Worm (Caenorhabditis elegans) whole organism, L4 larva: ENCODE measurements around the gene skr-17.

Source experiments
- R02D3.7 ChIP-seq: fragments of 150-350 bp; sonication (generic microtip); optimal IDR thresholded peaks from 3 replicates; lab custom pipeline; 2014; ENCODE audit warnings: missing biosample characterization, missing genetic modification characterization
- Y48G9A.11 ChIP-seq: fragments of 200-800 bp; sonication (Bioruptor generic); IDR thresholded peaks from 2 replicates; pipeline ENCODE4 v1.3.6; 2022; ENCODE audit warnings: missing genetic modification reagents, missing genetic modification characterization, missing compliant biosample characterization
- aha-1 ChIP-seq: fragments of 150-350 bp; peaks from one replicate; lab custom pipeline; 2014; ENCODE audit warnings: missing biosample characterization, missing genetic modification characterization
- ama-1 ChIP-seq: fragments of 150-350 bp; optimal IDR thresholded peaks from 2 replicates; lab custom pipeline; 2014; ENCODE audit warnings: inconsistent platforms, mixed read lengths
- ceh-32 ChIP-seq: sonication (generic microtip); optimal IDR thresholded peaks from 2 replicates; lab custom pipeline; 2016; ENCODE audit warnings: mild to moderate bottlenecking, missing genetic modification characterization, missing compliant biosample characterization; ENCODE audit not compliant: poor library complexity
- daf-16 ChIP-seq, 3 experiments: sonication (generic microtip); optimal IDR thresholded peaks; 2 replicates each; lab custom pipeline; 2016 to 2017; ENCODE audit warnings: missing genetic modification characterization in 3 of 3, missing genetic modification reagents in 3 of 3, mild to moderate bottlenecking in 2 of 3, missing compliant biosample characterization in 2 of 3, missing biosample characterization in 1 of 3, moderate library complexity in 1 of 3
- dpl-1 ChIP-seq: fragments of 150-350 bp; optimal IDR thresholded peaks from 2 replicates; lab custom pipeline; 2014; ENCODE audit warnings: missing biosample characterization, missing genetic modification reagents, missing genetic modification characterization
- duxl-1 ChIP-seq: sonication (generic microtip); optimal IDR thresholded peaks from 2 replicates; lab custom pipeline; 2016; ENCODE audit warnings: mild to moderate bottlenecking, missing genetic modification characterization, moderate library complexity, missing compliant biosample characterization; ENCODE audit not compliant: poor library complexity
- dve-1 ChIP-seq: sonication (generic microtip); optimal IDR thresholded peaks from 2 replicates; lab custom pipeline; 2017; ENCODE audit warnings: antibody characterized with exemption, mild to moderate bottlenecking, missing genetic modification characterization, missing compliant biosample characterization; ENCODE audit not compliant: insufficient read depth
- egl-43 ChIP-seq: fragments of 200-800 bp; sonication (Bioruptor generic); IDR thresholded peaks from 2 replicates; pipeline ENCODE4 v1.3.6; 2022; ENCODE audit warnings: missing genetic modification reagents, missing genetic modification characterization, missing compliant biosample characterization
- gei-8 ChIP-seq: fragments of 200-800 bp; sonication (Bioruptor generic); optimal IDR thresholded peaks from 2 replicates; lab custom pipeline; 2018; ENCODE audit warnings: mild to moderate bottlenecking, missing genetic modification characterization, missing compliant biosample characterization
- hif-1 ChIP-seq, 2 experiments: sonication (generic microtip); optimal IDR thresholded peaks; 2 replicates each; lab custom pipeline; 2016 to 2017; ENCODE audit warnings: missing compliant biosample characterization in 2 of 2, missing genetic modification characterization in 2 of 2, missing genetic modification reagents in 2 of 2, missing genotype in 2 of 2, mild to moderate bottlenecking in 1 of 2
- hlh-11 ChIP-seq: fragments of 200-800 bp; sonication (Bioruptor generic); optimal IDR thresholded peaks from 2 replicates; lab custom pipeline; 2018; ENCODE audit warnings: mild to moderate bottlenecking, missing genetic modification characterization, missing compliant biosample characterization
- lin-38 ChIP-seq: fragments of 200-800 bp; sonication (Bioruptor generic); IDR thresholded peaks from 2 replicates; pipeline ENCODE4 v1.3.6; 2022; ENCODE audit warnings: missing genetic modification reagents, missing genetic modification characterization, missing compliant biosample characterization
- lsy-2 ChIP-seq, 2 experiments: fragments of 150-350 bp in 1 of 2; sonication (generic microtip) in 1 of 2; optimal IDR thresholded peaks; 2 replicates each; lab custom pipeline; 2014 to 2017; ENCODE audit warnings: missing biosample characterization in 2 of 2, missing genetic modification characterization in 2 of 2
- mdt-29 ChIP-seq: fragments of 200-800 bp; sonication (Bioruptor generic); IDR thresholded peaks from 2 replicates; pipeline ENCODE4 v1.3.6; 2022; ENCODE audit warnings: missing genetic modification reagents, missing genetic modification characterization, missing compliant biosample characterization
- mes-2 ChIP-seq: sonication (generic microtip); optimal IDR thresholded peaks from 2 replicates; lab custom pipeline; 2016; ENCODE audit warnings: missing genotype, mild to moderate bottlenecking, missing genetic modification characterization, missing compliant biosample characterization; ENCODE audit not compliant: poor library complexity, severe bottlenecking
- mxl-2 ChIP-seq: fragments of 200-800 bp; sonication (Bioruptor generic); conservative IDR thresholded peaks from 2 replicates; pipeline ENCODE4 v1.3.6; 2022; ENCODE audit warnings: missing genetic modification reagents, missing genetic modification characterization, missing compliant biosample characterization
- nhr-237 ChIP-seq: sonication (generic microtip); optimal IDR thresholded peaks from 2 replicates; lab custom pipeline; 2017; ENCODE audit warnings: missing biosample characterization, missing genetic modification characterization
- nhr-28 ChIP-seq: fragments of 150-350 bp; optimal IDR thresholded peaks from 2 replicates; lab custom pipeline; 2014; ENCODE audit warnings: missing biosample characterization, missing genetic modification characterization
- nhr-41 ChIP-seq: fragments of 200-800 bp; sonication (Bioruptor generic); IDR thresholded peaks from 2 replicates; pipeline ENCODE4 v1.3.6; 2022; ENCODE audit warnings: missing genetic modification reagents, missing genetic modification characterization, missing compliant biosample characterization
- nhr-6 ChIP-seq: fragments of 150-350 bp; optimal IDR thresholded peaks from 2 replicates; lab custom pipeline; 2014; ENCODE audit warnings: missing biosample characterization, missing genetic modification characterization
- nhr-76 ChIP-seq: fragments of 150-350 bp; optimal IDR thresholded peaks from 2 replicates; lab custom pipeline; 2014; ENCODE audit warnings: missing biosample characterization, missing genetic modification characterization
- pha-4 ChIP-seq, 2 experiments: fragments of 150-350 bp in 1 of 2; fragments of 200-800 bp in 1 of 2; sonication (Bioruptor generic) in 1 of 2; IDR thresholded peaks in 1 of 2; optimal IDR thresholded peaks in 1 of 2; 2 replicates each; pipeline versions ENCODE4 v1.3.6 to Lab custom; 2014 to 2022; ENCODE audit warnings: missing genetic modification characterization in 2 of 2, missing genetic modification reagents in 2 of 2, missing biosample characterization in 1 of 2, missing compliant biosample characterization in 1 of 2
- php-3 ChIP-seq: fragments of 200-800 bp; sonication (Bioruptor generic); IDR thresholded peaks from 2 replicates; pipeline ENCODE4 v1.3.6; 2022; ENCODE audit warnings: missing genetic modification reagents, missing genetic modification characterization, missing compliant biosample characterization
- saeg-2 ChIP-seq: fragments of 200-800 bp; sonication (Bioruptor generic); IDR thresholded peaks from 2 replicates; pipeline ENCODE4 v1.3.6; 2022; ENCODE audit warnings: missing genetic modification reagents, missing genetic modification characterization, missing compliant biosample characterization
- unc-130 ChIP-seq: sonication (generic microtip); optimal IDR thresholded peaks from 2 replicates; lab custom pipeline; 2016; ENCODE audit warnings: missing genetic modification reagents, missing genetic modification characterization, missing compliant biosample characterization
- unc-62 ChIP-seq, 3 experiments: fragments of 150-350 bp in 1 of 3; sonication (generic microtip); optimal IDR thresholded peaks in 2 of 3; peaks in 1 of 3; 1 replicate in 1 of 3; 2 replicates in 2 of 3; lab custom pipeline; 2014 to 2017; ENCODE audit warnings: missing biosample characterization in 3 of 3, missing genetic modification characterization in 3 of 3, missing genetic modification reagents in 3 of 3, missing genotype in 1 of 3
- ztf-11 ChIP-seq: fragments of 150-350 bp; optimal IDR thresholded peaks from 2 replicates; lab custom pipeline; 2014; ENCODE audit warnings: missing biosample characterization, missing genetic modification characterization

The skr-17 gene

ce11 chrII:7778273-7778672, 5.0 kb upstream of the skr-17 start:
- TF ChIP-seq Y48G9A.11 (GFP tag; lab: Robert Waterston, UW): no peak
- TF ChIP-seq dve-1: peak; percentile 22
- TF ChIP-seq nhr-76 (tag; lab: Kevin White, UChicago): no peak
- TF ChIP-seq aha-1 (tag; lab: Kevin White, UChicago): peak; percentile 34
- no peak for TF ChIP-seq nhr-237
- no peak for TF ChIP-seq daf-16 (GFP tag; optimal IDR thresholded peaks at IDR 0.05; lab: Kevin White, UChicago)
- TF ChIP-seq daf-16 (tag; optimal IDR thresholded peaks at IDR 0.05; lab: Kevin White, UChicago): peak; percentile 97
- TF ChIP-seq unc-130 (GFP tag; lab: Kevin White, UChicago): no peak

DNA sequence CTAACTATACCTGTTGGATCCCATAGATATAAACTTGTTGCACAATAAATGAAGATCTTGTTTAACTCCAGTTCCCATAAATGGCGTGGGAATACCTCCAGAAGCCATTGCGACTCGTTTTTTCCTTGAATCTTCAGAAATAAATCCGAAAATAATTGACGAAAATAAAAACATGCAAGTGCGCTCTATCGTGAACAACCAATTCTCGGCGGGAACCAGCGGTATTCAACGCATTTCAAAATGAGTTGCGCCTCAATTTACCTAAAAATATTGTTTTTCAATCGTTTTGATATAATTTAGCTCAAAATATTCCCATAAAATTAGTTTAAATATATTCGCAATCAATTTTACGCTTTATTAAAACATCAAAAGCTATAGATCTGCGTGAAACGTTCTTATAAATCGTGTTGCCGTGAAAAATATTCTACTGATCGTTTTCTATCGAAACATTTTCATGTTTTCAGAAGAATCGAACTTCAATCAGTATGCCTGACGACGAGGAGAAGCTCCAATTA, 2.2 kb upstream of the skr-17 start, which contains the start of the genes snpc-1.1 and spdl-1:
snpc-1.1 (minus strand) TSS at position 200 of the 515 bp plus-strand sequence.
spdl-1 (plus strand) TSS at position 465 of the 515 bp plus-strand sequence.
- TF ChIP-seq pha-4 (GFP tag; IDR thresholded peaks at IDR 0.05; lab: Robert Waterston, UW) (no peak), pha-4 (tag; optimal IDR thresholded peaks at IDR 0.05; lab: Kevin White, UChicago) (peak; percentile 9), mes-2 (tag; lab: Kevin White, UChicago) (peak; percentile 62), nhr-6 (tag; lab: Kevin White, UChicago) (no peak), mdt-29 (GFP tag; lab: Robert Waterston, UW) (no peak), gei-8 (GFP tag; lab: Kevin White, UChicago) (no peak), lsy-2 (tag; optimal IDR thresholded peaks at IDR 0.05; lab: Kevin White, UChicago) (peak in 1 of 2 experiments; percentile 41), duxl-1 (tag; lab: Kevin White, UChicago) (no peak), nhr-41 (no peak), hif-1 (tag; optimal IDR thresholded peaks at IDR 0.05; lab: Kevin White, UChicago) (no peak), dpl-1 (GFP tag; lab: Kevin White, UChicago) (peak; percentile 67), php-3 (GFP tag; lab: Robert Waterston, UW) (no peak), R02D3.7 (tag; lab: Kevin White, UChicago) (no peak), ceh-32 (tag; lab: Kevin White, UChicago) (no peak), lin-38 (GFP tag; lab: Robert Waterston, UW) (peak; percentile 88), egl-43 (no peak)
- TF ChIP-seq, all 104 proteins: peak for 5

DNA sequence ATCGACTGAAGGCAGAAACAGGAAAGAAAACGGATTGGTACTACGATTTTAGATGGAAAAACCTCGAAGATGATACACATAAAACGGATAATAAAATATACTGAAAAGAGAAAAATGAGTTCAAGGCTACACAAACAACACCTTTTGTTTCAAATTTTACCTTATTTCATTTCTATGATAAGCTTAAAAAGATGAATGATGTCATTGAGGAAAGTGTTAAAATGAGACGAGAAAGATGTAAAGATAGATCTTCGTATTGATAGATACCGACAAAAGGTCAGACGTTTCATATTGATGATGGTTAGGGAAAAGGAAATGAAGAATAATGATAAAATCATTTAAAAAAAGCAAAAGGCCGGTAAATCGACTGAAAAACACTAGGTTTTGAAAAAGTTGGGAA, 6.3 kb downstream of the skr-17 start:
- TF ChIP-seq unc-62 (GFP tag; optimal IDR thresholded peaks at IDR 0.05 in 1 of 2; lab: Kevin White, UChicago) (peak in 1 of 2 experiments; percentile 58), unc-62 (tag; optimal IDR thresholded peaks at IDR 0.05; lab: Kevin White, UChicago) (no peak), saeg-2 (GFP tag; lab: Robert Waterston, UW) (no peak)

ce11 chrII:7790324-7790898, 7.1 kb downstream of the skr-17 start, which contains the start of gene srlf-1:
Gene srlf-1 (plus strand): TSS chrII:7790591.
- TF ChIP-seq nhr-28 (tag; lab: Kevin White, UChicago) (peak; percentile 34), hlh-11 (tag; lab: Kevin White, UChicago) (peak; percentile 14), ztf-11 (tag; lab: Kevin White, UChicago) (no peak), gei-8 (GFP tag; lab: Kevin White, UChicago) (peak; percentile 16), mxl-2 (0 out of 2 replicates have a peak, but pooled peaks have one; percentile 34), ama-1 (peak; percentile 90)
- TF ChIP-seq, all 104 proteins: peak for 5
